Worm (Caenorhabditis elegans) whole organism, mixed stage, embryonic: ENCODE data around the gene C45H4.18.

Source experiments
- lin-13 ChIP-seq: fragments of 150-350 bp; optimal IDR thresholded peaks from 2 replicates; lab custom pipeline; 2014; ENCODE audit warnings: missing biosample characterization, missing genetic modification characterization
- lsy-2 ChIP-seq: fragments of 150-350 bp; optimal IDR thresholded peaks from 2 replicates; lab custom pipeline; 2014; ENCODE audit warnings: missing biosample characterization, missing genetic modification characterization
- mls-2 ChIP-seq: sonication (generic microtip); optimal IDR thresholded peaks from 2 replicates; lab custom pipeline; 2016; ENCODE audit warnings: mild to moderate bottlenecking, missing genetic modification characterization, moderate library complexity, missing compliant biosample characterization
- nhr-2 ChIP-seq: fragments of 150-350 bp; optimal IDR thresholded peaks from 2 replicates; lab custom pipeline; 2014; ENCODE audit warnings: missing biosample characterization, missing genetic modification characterization
- snpc-4 ChIP-seq: fragments of 150-350 bp; optimal IDR thresholded peaks from 2 replicates; lab custom pipeline; 2014; ENCODE audit warnings: missing biosample characterization, missing genetic modification characterization
- unc-120 ChIP-seq: sonication (generic microtip); optimal IDR thresholded peaks from 2 replicates; lab custom pipeline; 2017; ENCODE audit warnings: missing genetic modification characterization, missing compliant biosample characterization; ENCODE audit not compliant: poor library complexity, severe bottlenecking
- unc-62 ChIP-seq: fragments of 150-350 bp; optimal IDR thresholded peaks from 2 replicates; lab custom pipeline; 2014; ENCODE audit warnings: missing biosample characterization, missing genetic modification reagents, missing genetic modification characterization
- zip-8 ChIP-seq: fragments of 150-350 bp; optimal IDR thresholded peaks from 2 replicates; lab custom pipeline; 2014; ENCODE audit warnings: missing biosample characterization, missing genetic modification characterization
- ztf-11 ChIP-seq: fragments of 150-350 bp; optimal IDR thresholded peaks from 2 replicates; lab custom pipeline; 2014; ENCODE audit warnings: missing biosample characterization, missing genetic modification characterization

DNA sequence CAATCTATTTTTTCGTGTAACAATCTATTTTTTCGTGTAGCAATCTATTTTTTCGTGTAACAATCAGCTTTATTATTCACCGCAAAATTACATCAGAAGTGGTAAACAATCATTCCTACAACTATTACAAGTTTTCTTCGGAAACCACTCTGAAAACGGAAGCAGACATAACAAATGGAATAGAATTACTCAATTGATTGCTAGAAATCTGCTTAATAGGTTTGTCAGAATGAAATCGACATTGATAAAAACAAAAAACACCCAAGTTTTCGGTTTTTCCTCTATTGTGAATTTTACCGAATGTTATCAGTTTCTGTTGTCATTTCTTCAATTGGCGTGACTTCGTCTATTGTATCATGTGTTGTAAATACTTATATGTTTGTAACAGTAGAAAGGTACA is 28.5 kb upstream of the C45H4.18 start, which contains the start of gene srbc-20:
- TF ChIP-seq ztf-11, result no peak
- no peak for TF ChIP-seq mls-2 (tag; lab: Kevin White, UChicago)
- no peak for TF ChIP-seq unc-120 (tag; lab: Kevin White, UChicago)
- no peak for TF ChIP-seq snpc-4 (tag; lab: Kevin White, UChicago)
- TF ChIP-seq lsy-2, result no peak
- no peak for TF ChIP-seq unc-62 (GFP tag; lab: Kevin White, UChicago)
- TF ChIP-seq zip-8 (tag; lab: Kevin White, UChicago), result no peak
- no peak for TF ChIP-seq nhr-2 (tag; lab: Kevin White, UChicago)
- TF ChIP-seq lin-13 (tag; lab: Kevin White, UChicago), result no peak
